Worm (Caenorhabditis elegans): ENCODE results near the gene twk-6.

Gene twk-6

DNA sequence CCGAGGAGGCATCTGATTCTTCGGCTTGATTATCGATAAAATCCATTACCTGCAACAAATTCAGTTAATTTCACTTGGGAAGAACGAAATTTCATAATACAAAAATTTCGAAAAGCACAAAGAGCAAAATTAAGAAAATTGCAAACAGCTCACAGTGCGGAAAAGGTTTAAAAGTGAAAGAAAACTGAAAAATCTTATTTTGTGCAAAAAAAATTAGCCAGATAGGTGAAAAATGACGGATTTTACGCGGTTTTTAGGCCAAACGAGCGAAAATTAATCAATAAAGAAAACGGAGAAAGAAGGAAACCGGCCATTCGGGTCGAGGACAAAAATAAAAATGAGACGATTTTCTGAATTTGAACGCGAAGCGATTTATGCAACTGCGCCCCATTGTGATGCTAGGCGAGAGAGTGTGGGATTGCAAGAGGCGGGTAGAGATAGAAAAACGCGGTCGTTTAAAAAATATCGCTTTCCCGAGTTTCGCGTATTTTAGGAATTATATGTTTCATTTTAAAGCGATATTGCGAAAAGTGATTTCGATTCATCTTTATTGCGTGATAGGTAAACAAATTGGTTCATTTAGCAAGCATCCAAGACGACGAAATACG is 22.0 kb upstream of the twk-6 start, which contains the start of gene emb-5 (continued):
- no peak for TF ChIP-seq T07F8.4 (tag; optimal IDR thresholded peaks at IDR 0.05)
- TF ChIP-seq efl-1 (GFP tag; optimal IDR thresholded peaks at IDR 0.05) = peak; percentile 58
- TF ChIP-seq dox-1 (GFP tag; IDR thresholded peaks at IDR 0.05) = peak; percentile 72
- TF ChIP-seq attf-5 (GFP tag; optimal IDR thresholded peaks at IDR 0.05) = peak; percentile 59
- TF ChIP-seq hmg-1.2 (GFP tag; IDR thresholded peaks at IDR 0.05) = peak; percentile 97
- TF ChIP-seq aptf-2 (GFP tag; conservative IDR thresholded peaks at IDR 0.05) = no peak
- TF ChIP-seq F57A8.1 (GFP tag; optimal IDR thresholded peaks at IDR 0.05) = no peak
- TF ChIP-seq dpl-1 (GFP tag; optimal IDR thresholded peaks at IDR 0.05) = peak; percentile 63
- TF ChIP-seq snpc-3.4 (tag; optimal IDR thresholded peaks at IDR 0.05) = peak; percentile 18
- no peak for TF ChIP-seq bed-1 (GFP tag; IDR thresholded peaks at IDR 0.05)

DNA sequence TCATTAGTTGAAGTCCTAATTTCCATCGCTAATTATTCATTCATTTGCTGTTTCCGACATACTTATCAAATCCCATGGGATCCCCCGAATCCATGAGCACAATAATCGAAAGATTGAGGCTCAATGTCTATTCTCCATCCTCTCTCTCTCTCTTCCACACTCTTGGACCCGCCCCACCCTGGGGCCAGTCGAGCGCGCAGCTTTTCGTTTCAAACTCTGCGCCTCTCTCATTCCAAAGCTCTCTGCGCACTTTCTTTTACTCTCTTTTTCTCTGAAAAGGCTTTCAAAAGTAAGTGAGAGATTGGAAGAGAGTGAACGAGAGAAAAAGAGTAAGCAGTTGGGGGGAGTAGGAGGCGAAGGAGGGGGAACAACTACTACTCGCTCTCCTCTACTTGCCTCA is 21.0 kb upstream of the twk-6 start, which contains the start of gene acy-1:
TSS of gene acy-1 (plus strand) at position 346 of the 400 bp plus-strand sequence.
- peak; percentile 45; the same call in 1 of the 2 replicates for TF ChIP-seq dox-1 (GFP tag; IDR thresholded peaks at IDR 0.05)
- TF ChIP-seq tbx-9 (tag; optimal IDR thresholded peaks at IDR 0.05; ENCODE audit: borderline replicate concordance) = no peak
- TF ChIP-seq F10E7.11 (tag; optimal IDR thresholded peaks at IDR 0.05) = no peak
- TF ChIP-seq cebp-1 (GFP tag; IDR thresholded peaks at IDR 0.05) = no peak
- TF ChIP-seq cebp-1 (tag; optimal IDR thresholded peaks at IDR 0.05) = peak; percentile 59
- TF ChIP-seq rcor-1 (GFP tag; IDR thresholded peaks at IDR 0.05) = no peak
- no peak for TF ChIP-seq unc-62 (GFP tag; optimal IDR thresholded peaks at IDR 0.05)
- TF ChIP-seq sea-2 (GFP tag; IDR thresholded peaks at IDR 0.05) = no peak
- TF ChIP-seq T26A5.8 (tag; optimal IDR thresholded peaks at IDR 0.05) = no peak
- TF ChIP-seq ekl-4 (GFP tag; IDR thresholded peaks at IDR 0.05) = no peak
- no peak for TF ChIP-seq sdz-38 (tag; optimal IDR thresholded peaks at IDR 0.05)
- peak; percentile 75 for TF ChIP-seq K12H6.12 (tag; optimal IDR thresholded peaks at IDR 0.05)
- no peak for TF ChIP-seq C17E4.6 (GFP tag; IDR thresholded peaks at IDR 0.05)
- no peak for TF ChIP-seq snpc-3.4 (tag; optimal IDR thresholded peaks at IDR 0.05)
- TF ChIP-seq Y67H2A.10 (GFP tag; conservative IDR thresholded peaks at IDR 0.05) = no peak
- no peak for TF ChIP-seq ztf-18 (tag; optimal IDR thresholded peaks at IDR 0.05)
- peak; percentile 85 for TF ChIP-seq hmg-1.2 (GFP tag; IDR thresholded peaks at IDR 0.05)
- TF ChIP-seq attf-5 (GFP tag; optimal IDR thresholded peaks at IDR 0.05) = peak; percentile 34
- TF ChIP-seq egl-44 (GFP tag; IDR thresholded peaks at IDR 0.05) = no peak
- no peak for TF ChIP-seq ceh-100 (GFP tag; IDR thresholded peaks at IDR 0.05)
- TF ChIP-seq lin-54 (GFP tag; optimal IDR thresholded peaks at IDR 0.05) = peak; percentile 8
- TF ChIP-seq lin-40 (tag; optimal IDR thresholded peaks at IDR 0.05) = peak; percentile 36
- TF ChIP-seq efl-1 (GFP tag; optimal IDR thresholded peaks at IDR 0.05) = no peak
- no peak for TF ChIP-seq nhr-179 (tag; optimal IDR thresholded peaks at IDR 0.05)
- no peak for TF ChIP-seq ets-4 (GFP tag; optimal IDR thresholded peaks at IDR 0.05)
- TF ChIP-seq mcd-1 (GFP tag; IDR thresholded peaks at IDR 0.05) = peak; percentile 57
- TF ChIP-seq ztf-22 (GFP tag; optimal IDR thresholded peaks at IDR 0.05) = no peak
- no peak for TF ChIP-seq F23B12.7 (tag; optimal IDR thresholded peaks at IDR 0.05; ENCODE audit: insufficient read depth)
- TF ChIP-seq mes-4 (tag; optimal IDR thresholded peaks at IDR 0.05) = no peak
- TF ChIP-seq Y53G8AR.9 (GFP tag; conservative IDR thresholded peaks at IDR 0.05) = no peak
- TF ChIP-seq ceh-27 (GFP tag; optimal IDR thresholded peaks at IDR 0.05) = peak; percentile 51
- TF ChIP-seq lin-35 (GFP tag; optimal IDR thresholded peaks at IDR 0.05) = peak in 1 of 3 experiments; percentile 78
- TF ChIP-seq snpc-1.3 (tag; optimal IDR thresholded peaks at IDR 0.05; ENCODE audit: insufficient read depth) = no peak
- TF ChIP-seq madf-10 (tag; optimal IDR thresholded peaks at IDR 0.05) = no peak
- TF ChIP-seq rpc-1 (optimal IDR thresholded peaks at IDR 0.05) = no peak
- no peak for TF ChIP-seq rpc-1 (tag; optimal IDR thresholded peaks at IDR 0.05)
- no peak for TF ChIP-seq unc-130 (GFP tag; optimal IDR thresholded peaks at IDR 0.05)
- TF ChIP-seq hsf-1 (GFP tag; IDR thresholded peaks at IDR 0.05) = no peak
- TF ChIP-seq nfyb-1 (GFP tag; IDR thresholded peaks at IDR 0.05) = 0 out of 2 replicates have a peak, but pooled peaks have one; percentile 32
- no peak for TF ChIP-seq attf-6 (GFP tag; IDR thresholded peaks at IDR 0.05)
- no peak for TF ChIP-seq let-607 (tag; optimal IDR thresholded peaks at IDR 0.05)

All from whole organism, young adult.